Worm (Caenorhabditis elegans) whole organism, late embryonic: ENCODE measurements around the gene daf-9.

ENCODE experiments used
- ama-1 ChIP-seq: fragments of 150-350 bp; optimal IDR thresholded peaks from 2 replicates; lab custom pipeline; 2014
- ceh-31 ChIP-seq: sonication (generic microtip); optimal IDR thresholded peaks from 2 replicates; lab custom pipeline; 2016; ENCODE audit warnings: missing genetic modification characterization, missing compliant biosample characterization
- odd-2 ChIP-seq: sonication (generic microtip); optimal IDR thresholded peaks from 2 replicates; lab custom pipeline; 2017; ENCODE audit warnings: antibody characterized with exemption, mild to moderate bottlenecking, missing genetic modification characterization, missing compliant biosample characterization

DNA sequence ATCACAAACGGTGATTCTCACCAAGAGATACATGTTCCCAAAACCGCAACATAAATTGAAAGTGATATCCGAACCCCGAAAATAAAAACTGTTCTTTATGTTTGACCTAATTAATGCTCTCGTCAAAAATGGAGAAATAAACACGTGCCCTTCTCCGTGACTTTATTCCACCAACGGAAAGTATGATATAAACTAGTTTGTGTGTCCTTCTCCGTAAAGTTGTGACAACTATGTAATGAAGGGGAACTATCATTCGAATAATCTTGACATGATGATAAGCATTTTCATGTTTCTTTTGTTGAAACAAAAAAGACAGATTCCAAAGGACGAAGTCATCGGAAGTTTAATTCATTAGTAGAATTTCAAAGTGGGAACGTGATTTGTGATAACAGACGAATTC is 4.8 kb downstream of the daf-9 start:
- TF ChIP-seq ceh-31 (no peak), ama-1 (lab: Kevin White, UChicago) (no peak), odd-2 (tag; lab: Kevin White, UChicago) (no peak)
